Fruit fly (Drosophila melanogaster): ENCODE results near the gene CG33229.

The CG33229 gene

DNA sequence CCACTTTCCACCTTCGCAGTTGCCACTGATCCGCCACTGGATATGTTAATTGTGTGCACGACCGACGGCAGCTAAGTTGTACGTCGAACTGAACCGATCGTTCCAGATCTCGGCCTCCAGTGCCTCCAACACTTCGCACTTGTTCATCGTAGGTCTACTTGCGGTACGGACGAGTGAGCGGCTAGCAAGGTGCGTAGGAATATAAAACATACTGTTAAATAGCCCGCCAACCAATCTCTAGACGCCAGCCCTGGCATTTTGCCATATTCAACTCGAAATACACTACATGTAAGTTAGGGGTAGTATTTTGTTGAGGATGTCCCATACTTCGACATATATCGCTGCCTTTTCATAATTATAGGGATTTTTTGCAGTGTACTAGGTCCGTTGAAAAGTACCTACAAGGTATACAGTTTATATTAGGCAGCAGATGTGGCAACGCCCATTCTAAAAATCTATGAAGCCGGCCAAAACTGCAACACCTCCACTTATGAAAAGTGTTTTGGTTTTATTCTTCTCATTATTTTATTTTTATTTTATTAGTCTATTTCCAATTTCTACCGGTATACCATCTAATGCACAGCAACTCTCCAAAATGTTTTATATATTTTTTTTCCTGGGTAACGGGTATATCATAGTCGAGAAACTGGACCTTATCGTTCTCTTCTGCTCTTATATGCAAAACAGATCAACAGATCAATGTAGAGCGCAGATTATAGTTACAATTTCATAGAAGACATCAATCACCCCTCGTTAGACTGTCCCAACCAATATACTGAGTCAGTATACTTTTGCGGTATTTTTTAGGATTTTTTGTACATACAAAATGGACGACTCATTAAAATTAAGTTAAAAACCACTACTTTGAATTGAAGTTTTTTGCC lies at the start of gene CG33229, which contains the start of gene pyx (continued):
- TF ChIP-seq Hr4 (GFP tag; optimal IDR thresholded peaks at IDR 0.05) (peak; percentile 92), salr (GFP tag; optimal IDR thresholded peaks at IDR 0.05) (peak; percentile 72), topi (GFP tag; optimal IDR thresholded peaks at IDR 0.05) (peak; percentile 85), ss (GFP tag; optimal IDR thresholded peaks at IDR 0.05) (peak; percentile 12 to 44), CG8119 (GFP tag; IDR thresholded peaks at IDR 0.05) (peak; percentile 74), CG11762 (GFP tag; optimal IDR thresholded peaks at IDR 0.05; ENCODE audit: insufficient read depth) (peak; percentile 40), cyc (GFP tag; optimal IDR thresholded peaks at IDR 0.05) (peak; percentile 89), CG15336 (GFP tag; IDR thresholded peaks at IDR 0.05) (peak; percentile 62), achi (GFP tag; optimal IDR thresholded peaks at IDR 0.05) (peak; percentile 78), Hr38 (GFP tag; optimal IDR thresholded peaks at IDR 0.05) (no peak)

DNA sequence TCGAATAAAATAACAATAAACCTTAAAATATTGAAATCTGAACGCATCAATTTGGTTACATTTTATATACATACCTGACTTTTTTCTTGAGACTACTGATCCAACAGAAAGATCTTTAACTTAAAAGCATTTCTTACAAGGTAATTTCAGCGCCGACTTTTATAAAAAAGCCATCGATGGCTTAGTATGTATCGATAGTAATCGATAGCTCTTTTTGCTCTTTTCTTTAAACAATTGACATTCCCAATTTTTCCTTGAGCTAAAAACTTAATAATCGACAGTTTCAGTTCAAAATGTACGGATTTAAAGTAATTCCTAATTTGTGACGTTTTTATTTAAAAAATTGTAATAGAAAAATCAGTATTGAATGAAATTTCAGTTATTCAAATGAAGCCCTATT lies 49.2 kb upstream of the CG33229 start:
- no peak for TF ChIP-seq CG11762 (GFP tag; optimal IDR thresholded peaks at IDR 0.05; ENCODE audit: insufficient read depth)
- TF ChIP-seq Hr39 (GFP tag; optimal IDR thresholded peaks at IDR 0.05), result no peak
- peak; percentile 28 for TF ChIP-seq achi (GFP tag; optimal IDR thresholded peaks at IDR 0.05)
- peak; percentile 36 for TF ChIP-seq dsx (GFP tag; optimal IDR thresholded peaks at IDR 0.05; ENCODE audit: poor library complexity, severe bottlenecking)
- TF ChIP-seq CG6854 (GFP tag; optimal IDR thresholded peaks at IDR 0.05), result no peak
- TF ChIP-seq Eip78C (GFP tag), result peak; percentile 49
- peak; percentile 24 for TF ChIP-seq esn (GFP tag; optimal IDR thresholded peaks at IDR 0.05)
- no peak for TF ChIP-seq Eip93F (GFP tag; optimal IDR thresholded peaks at IDR 0.05)
- TF ChIP-seq fd59A (GFP tag; optimal IDR thresholded peaks at IDR 0.05), result no peak
- TF ChIP-seq CG32006 (GFP tag; optimal IDR thresholded peaks at IDR 0.05), result no peak
- no peak for TF ChIP-seq fkh (GFP tag; optimal IDR thresholded peaks at IDR 0.05)
- no peak for TF ChIP-seq Hr38 (GFP tag; optimal IDR thresholded peaks at IDR 0.05)
- no peak for TF ChIP-seq net (GFP tag; optimal IDR thresholded peaks at IDR 0.05)
- no peak for TF ChIP-seq CG11294 (GFP tag; IDR thresholded peaks at IDR 0.05)

DNA sequence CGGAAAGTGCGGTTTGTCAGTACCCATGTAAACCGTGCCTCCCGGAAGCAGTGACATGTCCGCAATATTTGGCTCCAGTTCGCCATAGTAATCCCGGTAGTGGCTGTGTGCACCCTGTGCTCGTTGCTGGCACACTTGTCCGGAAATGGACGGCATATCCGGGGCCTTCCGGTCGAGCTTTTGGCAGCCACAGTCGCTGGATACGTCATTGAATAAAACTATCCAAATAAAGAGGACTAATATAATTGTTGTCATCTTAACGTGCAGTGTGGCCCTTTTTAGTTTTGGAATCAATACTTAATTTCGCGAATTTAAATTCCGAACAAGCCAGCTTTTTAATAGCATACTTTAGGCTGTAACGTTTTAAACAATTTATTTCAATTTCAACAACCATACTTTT lies 47.7 kb upstream of the CG33229 start, which contains the start of gene CG7049:
Gene CG7049, minus strand, starts transcription at position 280 of the 400 bp plus-strand sequence.
- TF ChIP-seq CG31627 (GFP tag; optimal IDR thresholded peaks at IDR 0.05), result no peak
- TF ChIP-seq Eip78C (GFP tag), result peak; percentile 63
- peak; percentile 18 for TF ChIP-seq CG1621 (tag; optimal IDR thresholded peaks at IDR 0.05)
- peak; percentile 28 for TF ChIP-seq fkh (GFP tag; optimal IDR thresholded peaks at IDR 0.05)
- TF ChIP-seq CG6854 (GFP tag; optimal IDR thresholded peaks at IDR 0.05), result peak; percentile 8

DNA sequence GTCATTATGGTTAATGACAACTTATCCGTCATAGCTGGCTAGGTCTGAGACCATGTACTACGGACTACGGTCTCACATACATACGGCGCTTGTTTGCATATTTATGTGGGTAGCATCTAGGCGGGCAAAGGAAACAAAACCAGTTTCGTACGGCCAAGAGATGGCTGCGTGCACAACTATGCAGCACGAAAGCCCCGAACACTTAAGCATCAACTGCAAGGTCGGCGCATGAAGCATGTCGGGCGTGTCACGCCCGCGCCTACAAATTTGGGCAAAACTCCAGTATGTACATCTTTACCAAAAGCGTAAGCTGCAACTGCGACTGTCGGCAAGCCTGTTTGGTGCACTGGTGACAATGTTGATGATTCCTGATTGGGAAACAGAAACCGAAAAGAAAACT lies 45.7 kb upstream of the CG33229 start:
- TF ChIP-seq ss (GFP tag; optimal IDR thresholded peaks at IDR 0.05) (peak; percentile 23 to 62), Sox102F (GFP tag; optimal IDR thresholded peaks at IDR 0.05) (no peak), Eip78C (GFP tag) (peak; percentile 46), CG6808 (GFP tag; optimal IDR thresholded peaks at IDR 0.05) (no peak), svp (GFP tag) (no peak), CG11294 (GFP tag; IDR thresholded peaks at IDR 0.05) (no peak), dsx (GFP tag; optimal IDR thresholded peaks at IDR 0.05; ENCODE audit: poor library complexity, severe bottlenecking) (peak; percentile 9), CG6792 (GFP tag; optimal IDR thresholded peaks at IDR 0.05) (no peak), CG1621 (tag; optimal IDR thresholded peaks at IDR 0.05) (peak; percentile 83), eg (GFP tag; IDR thresholded peaks at IDR 0.05) (0 out of 3 replicates have a peak, but pooled peaks have one; percentile 28), OdsH (GFP tag; optimal IDR thresholded peaks at IDR 0.05) (no peak), fkh (GFP tag; optimal IDR thresholded peaks at IDR 0.05) (peak; percentile 11), CG10669 (GFP tag; optimal IDR thresholded peaks at IDR 0.05) (no peak)

DNA sequence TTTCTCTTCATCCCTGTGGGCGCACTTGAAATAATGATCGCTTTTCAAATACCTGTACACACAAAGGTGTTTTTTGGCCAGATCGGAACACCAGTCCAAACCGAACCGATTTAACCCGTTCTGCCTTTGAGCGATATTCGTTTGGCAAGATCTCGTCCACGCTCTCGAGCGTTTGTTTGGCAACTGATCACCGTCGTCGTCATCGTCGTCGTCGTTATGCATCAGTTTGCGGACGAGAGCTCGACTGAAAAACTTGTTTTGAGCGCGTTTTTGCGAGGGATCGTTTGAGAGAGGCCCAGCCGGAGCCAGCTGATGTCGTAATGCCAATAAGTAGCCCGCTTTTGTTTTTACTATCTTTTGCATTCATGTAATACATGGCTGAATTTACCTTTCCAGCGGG lies 45.2 kb upstream of the CG33229 start:
- TF ChIP-seq lz (GFP tag; optimal IDR thresholded peaks at IDR 0.05) (no peak), fkh (GFP tag; optimal IDR thresholded peaks at IDR 0.05) (peak; percentile 30), dsx (GFP tag; optimal IDR thresholded peaks at IDR 0.05; ENCODE audit: poor library complexity, severe bottlenecking) (no peak), CG6854 (GFP tag; optimal IDR thresholded peaks at IDR 0.05) (peak; percentile 17), achi (GFP tag; optimal IDR thresholded peaks at IDR 0.05) (no peak), eg (GFP tag; IDR thresholded peaks at IDR 0.05) (0 out of 3 replicates have a peak, but pooled peaks have one; percentile 16), Ets21C (GFP tag; optimal IDR thresholded peaks at IDR 0.05) (no peak), Lpt (GFP tag; optimal IDR thresholded peaks at IDR 0.05) (peak; percentile 21), Blimp-1 (GFP tag; optimal IDR thresholded peaks at IDR 0.05) (no peak), vri (GFP tag; optimal IDR thresholded peaks at IDR 0.05) (peak; percentile 68), CG11294 (GFP tag; IDR thresholded peaks at IDR 0.05) (no peak), CG6163 (GFP tag; IDR thresholded peaks at IDR 0.05) (0 out of 3 replicates have a peak, but pooled peaks have one; percentile 24), pdm3 (GFP tag; optimal IDR thresholded peaks at IDR 0.05) (no peak)
